Worm (Caenorhabditis elegans): ENCODE results near the gene sao-1.

ce11 chrV:13986823-13987222 is 23.1 kb downstream of the sao-1 start:
- TF ChIP-seq mep-1 (tag; optimal IDR thresholded peaks at IDR 0.05) (no peak), ztf-11 (tag; optimal IDR thresholded peaks at IDR 0.05) (no peak), ham-2 (GFP tag; optimal IDR thresholded peaks at IDR 0.05) (no peak), ces-1 (GFP tag; optimal IDR thresholded peaks at IDR 0.05) (no peak), unc-120 (tag; optimal IDR thresholded peaks at IDR 0.05; ENCODE audit: poor library complexity, severe bottlenecking) (no peak), elt-3 (tag; optimal IDR thresholded peaks at IDR 0.05) (no peak)

All from whole organism, mixed stage, embryonic.